Fruit fly (Drosophila melanogaster) whole organism, adult: ENCODE results near the gene CG31142.
A peak's percentile ranks its signal among the peaks of the same experiment; 100 is the strongest.

Experiments
- CG11617 ChIP-seq: fragments of 200-800 bp; sonication (Bioruptor generic); optimal IDR thresholded peaks from 2 replicates; lab custom pipeline; 2017; ENCODE audit warnings: mild to moderate bottlenecking, missing biosample characterization, missing genetic modification reagents, missing genetic modification characterization
- CG12768 ChIP-seq: fragments of 200-800 bp; sonication (Bioruptor generic); optimal IDR thresholded peaks from 2 replicates; lab custom pipeline; 2017; ENCODE audit warnings: missing biosample characterization, missing genetic modification characterization, mild to moderate bottlenecking, moderate library complexity, missing genetic modification reagents
- CG14711 ChIP-seq: fragments of 200-800 bp; sonication (Bioruptor generic); optimal IDR thresholded peaks from 2 replicates; lab custom pipeline; 2018; ENCODE audit warnings: missing biosample characterization, mild to moderate bottlenecking, missing genetic modification characterization, moderate library complexity
- CG1620 ChIP-seq: fragments of 200-800 bp; sonication (Bioruptor generic); optimal IDR thresholded peaks from 2 replicates; lab custom pipeline; 2016; ENCODE audit warnings: missing biosample characterization, missing genetic modification characterization
- CG33017 ChIP-seq: fragments of 200-800 bp; sonication (Bioruptor generic); optimal IDR thresholded peaks from 2 replicates; lab custom pipeline; 2018; ENCODE audit warnings: missing biosample characterization, mild to moderate bottlenecking, missing genetic modification characterization, moderate library complexity
- CG5204 ChIP-seq: fragments of 200-800 bp; sonication (Bioruptor generic); optimal IDR thresholded peaks from 2 replicates; lab custom pipeline; 2016; ENCODE audit warnings: missing biosample characterization, missing genetic modification characterization
- CG7045 ChIP-seq: fragments of 200-800 bp; sonication (Bioruptor generic); optimal IDR thresholded peaks from 2 replicates; lab custom pipeline; 2017; ENCODE audit warnings: missing biosample characterization, mild to moderate bottlenecking, missing genetic modification characterization
- CG7101 ChIP-seq: fragments of 200-800 bp; sonication (Bioruptor generic); optimal IDR thresholded peaks from 2 replicates; lab custom pipeline; 2018; ENCODE audit warnings: missing biosample characterization, mild to moderate bottlenecking, missing genetic modification characterization, moderate library complexity
- Clk ChIP-seq: fragments of 200-800 bp; sonication (Bioruptor generic); optimal IDR thresholded peaks from 2 replicates; lab custom pipeline; 2017; ENCODE audit warnings: missing biosample characterization, missing genetic modification characterization
- Crg-1 ChIP-seq: fragments of 200-800 bp; sonication (Bioruptor generic); optimal IDR thresholded peaks from 2 replicates; lab custom pipeline; 2016; ENCODE audit warnings: missing biosample characterization, missing genetic modification characterization
- Hr96 ChIP-seq: fragments of 200-800 bp; sonication (Bioruptor generic); optimal IDR thresholded peaks from 2 replicates; lab custom pipeline; 2016; ENCODE audit warnings: missing biosample characterization, missing genetic modification characterization
- Mnt ChIP-seq: fragments of 200-800 bp; sonication (Bioruptor generic); optimal IDR thresholded peaks from 2 replicates; lab custom pipeline; 2016; ENCODE audit warnings: missing biosample characterization, mild to moderate bottlenecking, missing genetic modification characterization
- bab1 ChIP-seq: fragments of 200-800 bp; sonication (Bioruptor generic); optimal IDR thresholded peaks from 3 replicates; lab custom pipeline; 2019; ENCODE audit warnings: missing biosample characterization, mild to moderate bottlenecking, missing genetic modification characterization, moderate library complexity
- cic ChIP-seq: fragments of 200-800 bp; sonication (Bioruptor generic); optimal IDR thresholded peaks from 2 replicates; lab custom pipeline; 2017; ENCODE audit warnings: missing biosample characterization, mild to moderate bottlenecking, missing genetic modification characterization, moderate library complexity
- cnc ChIP-seq, 2 experiments: fragments of >200 bp; optimal IDR thresholded peaks; 2 replicates each; lab custom pipeline; 2017
- kay ChIP-seq: fragments of 200-800 bp; sonication (Bioruptor generic); peaks from one replicate; lab custom pipeline; 2016; ENCODE audit warnings: missing biosample characterization, missing genetic modification characterization, borderline replicate concordance
- ovo ChIP-seq: fragments of 200-800 bp; sonication (Bioruptor generic); optimal IDR thresholded peaks from 2 replicates; lab custom pipeline; 2016; ENCODE audit warnings: missing biosample characterization, missing genetic modification characterization
- pad ChIP-seq: fragments of 200-800 bp; sonication (Bioruptor generic); optimal IDR thresholded peaks from 3 replicates; lab custom pipeline; 2017; ENCODE audit warnings: missing biosample characterization, missing genetic modification characterization, mild to moderate bottlenecking, moderate library complexity, missing genetic modification reagents
- tj ChIP-seq: fragments of 200-800 bp; sonication (Bioruptor generic); optimal IDR thresholded peaks from 3 replicates; lab custom pipeline; 2017; ENCODE audit warnings: missing biosample characterization, mild to moderate bottlenecking, missing genetic modification characterization, moderate library complexity
- toe ChIP-seq: fragments of 200-800 bp; sonication (Bioruptor generic); optimal IDR thresholded peaks from 2 replicates; lab custom pipeline; 2016; ENCODE audit warnings: missing biosample characterization, missing genetic modification characterization

The CG31142 gene

dm6 chr3R:23910260-23910887 is 18.7 kb upstream of the CG31142 start:
- TF ChIP-seq Clk (GFP tag; lab: Kevin White, UChicago) (no peak), cic (no peak), pad (GFP tag; lab: Kevin White, UChicago) (no peak), toe (no peak), CG14711 (tag; lab: Kevin White, UChicago) (no peak), CG33017 (no peak), CG7101 (tag; lab: Kevin White, UChicago) (no peak), Mnt (GFP tag; lab: Kevin White, UChicago) (no peak), cnc (optimal IDR thresholded peaks at IDR 0.05; lab: Kevin White, UChicago) (no peak), tj (GFP tag; lab: Kevin White, UChicago) (no peak), Hr96 (GFP tag; lab: Kevin White, UChicago) (no peak), bab1 (GFP tag; lab: Kevin White, UChicago) (no peak), CG11617 (GFP tag; lab: Kevin White, UChicago) (no peak), CG1620 (GFP tag; lab: Kevin White, UChicago) (no peak), CG7045 (GFP tag; lab: Kevin White, UChicago) (no peak), kay (GFP tag; lab: Kevin White, UChicago) (no peak), CG5204 (GFP tag; lab: Kevin White, UChicago) (no peak), CG12768 (GFP tag; lab: Kevin White, UChicago) (no peak), ovo (GFP tag; lab: Kevin White, UChicago) (no peak), Crg-1 (no peak)

- no peak for TF ChIP-seq Crg-1
- no peak for TF ChIP-seq kay (GFP tag; lab: Kevin White, UChicago)
- no peak for TF ChIP-seq CG11617 (GFP tag; lab: Kevin White, UChicago)
- no peak for TF ChIP-seq ovo (GFP tag; lab: Kevin White, UChicago)
- no peak for TF ChIP-seq CG5204 (GFP tag; lab: Kevin White, UChicago)
- TF ChIP-seq CG33017: no peak
- TF ChIP-seq cic: no peak
- no peak for TF ChIP-seq bab1 (GFP tag; lab: Kevin White, UChicago)
- TF ChIP-seq CG12768 (GFP tag; lab: Kevin White, UChicago): no peak
- no peak for TF ChIP-seq CG7101 (tag; lab: Kevin White, UChicago)
- TF ChIP-seq Clk (GFP tag; lab: Kevin White, UChicago): no peak
- TF ChIP-seq Hr96 (GFP tag; lab: Kevin White, UChicago): no peak
- no peak for TF ChIP-seq CG1620 (GFP tag; lab: Kevin White, UChicago)
- TF ChIP-seq tj (GFP tag; lab: Kevin White, UChicago): no peak
- no peak for TF ChIP-seq Mnt (GFP tag; lab: Kevin White, UChicago)
- no peak for TF ChIP-seq CG7045 (GFP tag; lab: Kevin White, UChicago)
- TF ChIP-seq cnc (optimal IDR thresholded peaks at IDR 0.05; lab: Kevin White, UChicago): no peak
Observed at dm6 chr3R:23911073-23911690, 17.9 kb upstream of the CG31142 start.

dm6 chr3R:23912349-23912748 is 16.7 kb upstream of the CG31142 start:
- no peak for TF ChIP-seq CG7101 (tag; lab: Kevin White, UChicago)

- TF ChIP-seq CG14711 (tag; lab: Kevin White, UChicago): no peak
- TF ChIP-seq tj (GFP tag; lab: Kevin White, UChicago): no peak
- no peak for TF ChIP-seq CG1620 (GFP tag; lab: Kevin White, UChicago)
- no peak for TF ChIP-seq CG12768 (GFP tag; lab: Kevin White, UChicago)
- no peak for TF ChIP-seq ovo (GFP tag; lab: Kevin White, UChicago)
- no peak for TF ChIP-seq CG11617 (GFP tag; lab: Kevin White, UChicago)
- no peak for TF ChIP-seq bab1 (GFP tag; lab: Kevin White, UChicago)
- TF ChIP-seq cic: no peak
- no peak for TF ChIP-seq Hr96 (GFP tag; lab: Kevin White, UChicago)
- TF ChIP-seq CG5204 (GFP tag; lab: Kevin White, UChicago): no peak
- TF ChIP-seq pad (GFP tag; lab: Kevin White, UChicago): no peak
- TF ChIP-seq cnc (optimal IDR thresholded peaks at IDR 0.05; lab: Kevin White, UChicago): no peak
- TF ChIP-seq Mnt (GFP tag; lab: Kevin White, UChicago): no peak
- TF ChIP-seq kay (GFP tag; lab: Kevin White, UChicago): no peak
- no peak for TF ChIP-seq CG33017
Observed at dm6 chr3R:23914415-23915041, 14.5 kb upstream of the CG31142 start.

dm6 chr3R:23915042-23915428 is 14.0 kb upstream of the CG31142 start:
- peak; percentile 5 for TF ChIP-seq CG14711 (tag; lab: Kevin White, UChicago)
- TF ChIP-seq bab1 (GFP tag; lab: Kevin White, UChicago): no peak

dm6 chr3R:23915967-23916366 is 13.1 kb upstream of the CG31142 start:
- TF ChIP-seq Hr96 (GFP tag; lab: Kevin White, UChicago): no peak
